Worm (Caenorhabditis elegans) whole organism, L4/young adult: Measurements from ENCODE around the gene R09E10.13.

ENCODE experiments used
- W03F9.2 ChIP-seq: fragments of 150-350 bp; optimal IDR thresholded peaks from 2 replicates; lab custom pipeline; 2014; ENCODE audit warnings: missing biosample characterization, missing genetic modification characterization
- dao-5 ChIP-seq: sonication (generic microtip); optimal IDR thresholded peaks from 2 replicates; lab custom pipeline; 2016; ENCODE audit warnings: missing genotype, missing genetic modification characterization, moderate library complexity, missing compliant biosample characterization
- him-1 ChIP-seq: sonication (generic microtip); optimal IDR thresholded peaks from 2 replicates; lab custom pipeline; 2016; ENCODE audit warnings: missing genotype, missing genetic modification reagents, missing genetic modification characterization, missing compliant biosample characterization

ce11 chrIV:10273360-10273759 lies 21.6 kb downstream of the R09E10.13 start:
- TF ChIP-seq him-1 (tag; lab: Kevin White, UChicago) (no peak), dao-5 (tag; lab: Kevin White, UChicago) (no peak), W03F9.2 (tag; lab: Kevin White, UChicago) (no peak)
